In genomic region chrIV:7043430-7043829, ce11 we compare ENCODE assay signal across 2 worm cellular contexts.
TF ChIP-seq lines count a peak whose summit lies in the region.

No protein-coding gene starts in this region.

TF ChIP-seq in whole organism, L4 larva, 104 proteins besides CTCF, POLR2A, EP300 and RAD21:
- TF ChIP-seq zfp-3 (GFP tag; conservative IDR thresholded peaks at IDR 0.05; lab: Robert Waterston, UW) (0 out of 2 replicates have a peak, but pooled peaks have one; percentile 13), attf-4 (tag; optimal IDR thresholded peaks at IDR 0.05; lab: Kevin White, UChicago) (no peak), Y5F2A.4 (GFP tag; optimal IDR thresholded peaks at IDR 0.05; lab: Kevin White, UChicago) (peak; percentile 19), lsy-2 (tag; optimal IDR thresholded peaks at IDR 0.05; lab: Kevin White, UChicago) (no peak), nhr-111 (GFP tag; optimal IDR thresholded peaks at IDR 0.05; lab: Kevin White, UChicago) (peak; percentile 78), nhr-25 (tag; optimal IDR thresholded peaks at IDR 0.05; lab: Kevin White, UChicago; ENCODE audit: borderline replicate concordance, insufficient read depth) (no peak), nhr-102 (tag; optimal IDR thresholded peaks at IDR 0.05; lab: Kevin White, UChicago) (no peak), lin-38 (GFP tag; IDR thresholded peaks at IDR 0.05; lab: Robert Waterston, UW) (peak; percentile 63), unc-62 (GFP tag; optimal IDR thresholded peaks at IDR 0.05 in 1 of 2; lab: Kevin White, UChicago) (no peak), unc-62 (tag; optimal IDR thresholded peaks at IDR 0.05; lab: Kevin White, UChicago) (no peak), aha-1 (tag; lab: Kevin White, UChicago) (peak; percentile 0), Y105C5A.15 (GFP tag; IDR thresholded peaks at IDR 0.05; lab: Robert Waterston, UW) (no peak), madf-5 (GFP tag; IDR thresholded peaks at IDR 0.05; lab: Robert Waterston, UW) (peak in 1 of 2 experiments; percentile 68; a peak in 1 of 4 replicates), hif-1 (tag; optimal IDR thresholded peaks at IDR 0.05; lab: Kevin White, UChicago) (no peak), arid-1 (GFP tag; conservative IDR thresholded peaks at IDR 0.05; lab: Robert Waterston, UW) (peak; percentile 45; the same call in 1 of the 2 replicates), snpc-1.2 (GFP tag; IDR thresholded peaks at IDR 0.05; lab: Robert Waterston, UW) (peak; percentile 78), spr-1 (tag; optimal IDR thresholded peaks at IDR 0.05; lab: Kevin White, UChicago) (no peak), F10B5.3 (tag; optimal IDR thresholded peaks at IDR 0.05; lab: Kevin White, UChicago) (no peak), F49E8.2 (tag; optimal IDR thresholded peaks at IDR 0.05; lab: Kevin White, UChicago; ENCODE audit: borderline replicate concordance) (peak; percentile 87), ceh-44 (GFP tag; IDR thresholded peaks at IDR 0.05; lab: Robert Waterston, UW) (no peak), nhr-28 (tag; optimal IDR thresholded peaks at IDR 0.05; lab: Kevin White, UChicago) (no peak)

TF ChIP-seq in whole organism, young adult, 124 proteins besides CTCF, POLR2A, EP300 and RAD21 (continues in another document):
- TF ChIP-seq lin-26 (GFP tag; IDR thresholded peaks at IDR 0.05; lab: Robert Waterston, UW) (peak; percentile 47; the same call in 1 of the 2 replicates), lin-54 (GFP tag; optimal IDR thresholded peaks at IDR 0.05; lab: Kevin White, UChicago) (peak; percentile 74), hlh-26 (GFP tag; conservative IDR thresholded peaks at IDR 0.05; lab: Robert Waterston, UW) (no peak), C17E4.6 (GFP tag; IDR thresholded peaks at IDR 0.05; lab: Robert Waterston, UW) (peak; percentile 57; the same call in 1 of the 2 replicates), ceh-79 (tag; optimal IDR thresholded peaks at IDR 0.05; lab: Kevin White, UChicago) (no peak), F23B12.7 (tag; optimal IDR thresholded peaks at IDR 0.05; lab: Kevin White, UChicago; ENCODE audit: insufficient read depth) (no peak), dpl-1 (GFP tag; optimal IDR thresholded peaks at IDR 0.05; lab: Kevin White, UChicago) (no peak), ama-1 (optimal IDR thresholded peaks at IDR 0.05; lab: Kevin White, UChicago) (no peak), ama-1 (GFP tag; optimal IDR thresholded peaks at IDR 0.05; lab: Kevin White, UChicago) (peak; percentile 39 to 80), lsy-27 (tag; optimal IDR thresholded peaks at IDR 0.05; lab: Kevin White, UChicago; ENCODE audit: borderline replicate concordance, insufficient read depth) (no peak), fkh-3 (tag; optimal IDR thresholded peaks at IDR 0.05; lab: Kevin White, UChicago) (peak; percentile 20), attf-3 (GFP tag; conservative IDR thresholded peaks at IDR 0.05; lab: Robert Waterston, UW) (no peak), zfh-2 (GFP tag; conservative IDR thresholded peaks at IDR 0.05; lab: Robert Waterston, UW) (no peak), ets-4 (GFP tag; optimal IDR thresholded peaks at IDR 0.05; lab: Kevin White, UChicago) (no peak), Y67H2A.10 (GFP tag; conservative IDR thresholded peaks at IDR 0.05; lab: Robert Waterston, UW) (no peak), nhr-27 (tag; optimal IDR thresholded peaks at IDR 0.05; lab: Kevin White, UChicago) (no peak), madf-10 (tag; optimal IDR thresholded peaks at IDR 0.05; lab: Kevin White, UChicago) (no peak), hsf-1 (GFP tag; IDR thresholded peaks at IDR 0.05; lab: Robert Waterston, UW) (peak; percentile 85), let-526 (GFP tag; IDR thresholded peaks at IDR 0.05; lab: Robert Waterston, UW) (no peak), lir-1 (GFP tag; conservative IDR thresholded peaks at IDR 0.05; lab: Robert Waterston, UW) (no peak), repo-1 (tag; optimal IDR thresholded peaks at IDR 0.05; lab: Kevin White, UChicago) (no peak), mes-4 (tag; optimal IDR thresholded peaks at IDR 0.05; lab: Kevin White, UChicago) (peak; percentile 27), gei-17 (GFP tag; optimal IDR thresholded peaks at IDR 0.05; lab: Kevin White, UChicago) (no peak), ceh-58 (GFP tag; IDR thresholded peaks at IDR 0.05; lab: Robert Waterston, UW) (peak; percentile 79; the same call in 1 of the 2 replicates), ceh-27 (GFP tag; optimal IDR thresholded peaks at IDR 0.05; lab: Kevin White, UChicago) (no peak), ccch-3 (GFP tag; optimal IDR thresholded peaks at IDR 0.05; lab: Kevin White, UChicago) (no peak), mel-28 (tag; optimal IDR thresholded peaks at IDR 0.05; lab: Kevin White, UChicago; ENCODE audit: borderline replicate concordance) (no peak), snpc-4 (GFP tag; optimal IDR thresholded peaks at IDR 0.05; lab: Kevin White, UChicago) (no peak), snpc-4 (tag; optimal IDR thresholded peaks at IDR 0.05; lab: Kevin White, UChicago) (peak in 3 of 4 experiments; percentile 32 to 74 (median 40)), tbp1 (GFP tag; optimal IDR thresholded peaks at IDR 0.05; lab: Kevin White, UChicago) (peak; percentile 35), let-607 (tag; optimal IDR thresholded peaks at IDR 0.05; lab: Kevin White, UChicago) (no peak), snpc-1.1 (tag; optimal IDR thresholded peaks at IDR 0.05; lab: Kevin White, UChicago; ENCODE audit: insufficient read depth) (peak; percentile 59), sptf-2 (GFP tag; optimal IDR thresholded peaks at IDR 0.05; lab: Kevin White, UChicago) (no peak), pbrm-1 (GFP tag; IDR thresholded peaks at IDR 0.05; lab: Robert Waterston, UW) (peak; percentile 60; the same call in 1 of the 2 replicates), Y56A3A.18 (GFP tag; IDR thresholded peaks at IDR 0.05; lab: Robert Waterston, UW) (peak; percentile 63), ztf-22 (GFP tag; optimal IDR thresholded peaks at IDR 0.05; lab: Kevin White, UChicago) (no peak), pha-4 (tag; optimal IDR thresholded peaks at IDR 0.05; lab: Kevin White, UChicago) (no peak), sea-2 (GFP tag; IDR thresholded peaks at IDR 0.05; lab: Robert Waterston, UW) (no peak), B0336.3 (GFP tag; IDR thresholded peaks at IDR 0.05; lab: Robert Waterston, UW) (peak; percentile 93), zim-3 (tag; optimal IDR thresholded peaks at IDR 0.05; lab: Kevin White, UChicago) (no peak), B0019.2 (GFP tag; conservative IDR thresholded peaks at IDR 0.05; lab: Robert Waterston, UW) (no peak), attf-5 (GFP tag; optimal IDR thresholded peaks at IDR 0.05; lab: Kevin White, UChicago) (no peak), dox-1 (GFP tag; IDR thresholded peaks at IDR 0.05; lab: Robert Waterston, UW) (no peak), F39B2.1 (GFP tag; IDR thresholded peaks at IDR 0.05; lab: Robert Waterston, UW) (no peak; the same call in none of the 2 replicates), T07F8.4 (tag; optimal IDR thresholded peaks at IDR 0.05; lab: Kevin White, UChicago) (no peak), F57C9.4 (tag; optimal IDR thresholded peaks at IDR 0.05; lab: Kevin White, UChicago) (peak; percentile 3), Y79H2A.3 (GFP tag; conservative IDR thresholded peaks at IDR 0.05; lab: Robert Waterston, UW) (peak; percentile 58; the same call in 1 of the 2 replicates), efl-1 (GFP tag; optimal IDR thresholded peaks at IDR 0.05; lab: Kevin White, UChicago) (peak; percentile 34), F22D6.2 (tag; optimal IDR thresholded peaks at IDR 0.05; lab: Kevin White, UChicago) (no peak), snpc-1.3 (tag; optimal IDR thresholded peaks at IDR 0.05; lab: Kevin White, UChicago; ENCODE audit: insufficient read depth) (no peak), mcd-1 (GFP tag; IDR thresholded peaks at IDR 0.05; lab: Robert Waterston, UW) (no peak), ceh-40 (GFP tag; IDR thresholded peaks at IDR 0.05; lab: Robert Waterston, UW) (no peak), F37B4.10 (GFP tag; IDR thresholded peaks at IDR 0.05; lab: Robert Waterston, UW) (no peak), nhr-120 (GFP tag; IDR thresholded peaks at IDR 0.05; lab: Robert Waterston, UW) (no peak), madf-6 (GFP tag; IDR thresholded peaks at IDR 0.05; lab: Robert Waterston, UW) (peak; percentile 90), nhr-90 (tag; optimal IDR thresholded peaks at IDR 0.05; lab: Kevin White, UChicago) (no peak), egrh-3 (GFP tag; IDR thresholded peaks at IDR 0.05; lab: Robert Waterston, UW) (no peak), unc-130 (GFP tag; optimal IDR thresholded peaks at IDR 0.05; lab: Kevin White, UChicago) (peak; percentile 92), cebp-2 (GFP tag; IDR thresholded peaks at IDR 0.05; lab: Robert Waterston, UW) (0 out of 2 replicates have a peak, but pooled peaks have one; percentile 70), lag-1 (GFP tag; IDR thresholded peaks at IDR 0.05; lab: Robert Waterston, UW) (no peak), F52B5.7 (tag; optimal IDR thresholded peaks at IDR 0.05; lab: Kevin White, UChicago) (peak; percentile 28), Y53F4B.3 (GFP tag; IDR thresholded peaks at IDR 0.05; lab: Robert Waterston, UW) (no peak), attf-6 (GFP tag; IDR thresholded peaks at IDR 0.05; lab: Robert Waterston, UW) (peak; percentile 83), ztf-6 (GFP tag; IDR thresholded peaks at IDR 0.05; lab: Robert Waterston, UW) (no peak), madf-8 (GFP tag; conservative IDR thresholded peaks at IDR 0.05; lab: Robert Waterston, UW) (peak; percentile 38), ceh-100 (GFP tag; IDR thresholded peaks at IDR 0.05; lab: Robert Waterston, UW) (peak; percentile 66; the same call in 1 of the 2 replicates), bed-2 (GFP tag; IDR thresholded peaks at IDR 0.05; lab: Robert Waterston, UW) (no peak), egl-44 (GFP tag; IDR thresholded peaks at IDR 0.05; lab: Robert Waterston, UW) (no peak), B0261.1 (tag; optimal IDR thresholded peaks at IDR 0.05; lab: Kevin White, UChicago) (peak; percentile 6), ZK185.1 (tag; optimal IDR thresholded peaks at IDR 0.05; lab: Kevin White, UChicago; ENCODE audit: poor library complexity, severe bottlenecking) (no peak), T26A5.8 (tag; optimal IDR thresholded peaks at IDR 0.05; lab: Kevin White, UChicago) (peak; percentile 51), D2030.7 (GFP tag; IDR thresholded peaks at IDR 0.05; lab: Robert Waterston, UW) (peak; percentile 60), somi-1 (GFP tag; optimal IDR thresholded peaks at IDR 0.05; lab: Kevin White, UChicago) (no peak)

Comparison
In these comparisons a context has a peak if more than half of its experiments do, and no peak if none do; other contexts are left out.
1. Of the 7 proteins assayed by ChIP-seq in both whole organism, young adult and whole organism, L4 larva: peak only in whole organism, young adult: ama-1, snpc-4 and unc-130; only in whole organism, L4 larva: none; in both: F49E8.2; in neither: 3.